Worm (Caenorhabditis elegans) whole organism, L1 larva: ENCODE results near the gene ncx-8.
A peak's percentile ranks its signal among the peaks of the same experiment; 100 is the strongest.

Source experiments
- Y116A8C.19 ChIP-seq: sonication (generic microtip); optimal IDR thresholded peaks from 2 replicates; lab custom pipeline; 2016; ENCODE audit warnings: missing compliant biosample characterization, missing genetic modification characterization, borderline replicate concordance
- alr-1 ChIP-seq: fragments of 200-800 bp; sonication (Bioruptor generic); optimal IDR thresholded peaks from 2 replicates; lab custom pipeline; 2018; ENCODE audit warnings: borderline replicate concordance, mild to moderate bottlenecking, missing genetic modification characterization, missing compliant biosample characterization
- ama-1 ChIP-seq: fragments of 150-350 bp; optimal IDR thresholded peaks from 2 replicates; lab custom pipeline; 2014
- blmp-1 ChIP-seq: fragments of 150-350 bp; optimal IDR thresholded peaks from 2 replicates; lab custom pipeline; 2014; ENCODE audit warnings: missing biosample characterization, missing genetic modification characterization
- ceh-63 ChIP-seq: fragments of 200-800 bp; sonication (Bioruptor generic); optimal IDR thresholded peaks from 2 replicates; lab custom pipeline; 2018; ENCODE audit warnings: mild to moderate bottlenecking, missing genetic modification characterization, missing compliant biosample characterization
- ceh-90 ChIP-seq: sonication (generic microtip); optimal IDR thresholded peaks from 2 replicates; lab custom pipeline; 2016; ENCODE audit warnings: missing genetic modification characterization, missing compliant biosample characterization
- ces-1 ChIP-seq: fragments of 150-350 bp; optimal IDR thresholded peaks from 2 replicates; lab custom pipeline; 2014; ENCODE audit warnings: missing biosample characterization, missing genetic modification reagents, missing genetic modification characterization
- dpl-1 ChIP-seq, 3 experiments: fragments of 150-350 bp in 2 of 3; sonication (generic microtip) in 1 of 3; optimal IDR thresholded peaks; 2 replicates each; lab custom pipeline; 2014 to 2017; ENCODE audit warnings: missing biosample characterization in 3 of 3, missing genetic modification characterization in 3 of 3, missing genetic modification reagents in 3 of 3
- dsc-1 ChIP-seq: sonication (generic microtip); optimal IDR thresholded peaks from 2 replicates; lab custom pipeline; 2016; ENCODE audit warnings: mild to moderate bottlenecking, missing genetic modification characterization, missing compliant biosample characterization
- efl-1 ChIP-seq, 4 experiments: fragments of 150-350 bp; optimal IDR thresholded peaks in 3 of 4; peaks in 1 of 4; 1 replicate in 1 of 4; 2 replicates in 3 of 4; lab custom pipeline; 2014; ENCODE audit warnings: missing biosample characterization in 2 of 4, missing genetic modification characterization in 2 of 4, missing genetic modification reagents in 2 of 4
- efl-3 ChIP-seq: fragments of 200-800 bp; sonication (Bioruptor generic); optimal IDR thresholded peaks from 2 replicates; lab custom pipeline; 2018; ENCODE audit warnings: mild to moderate bottlenecking, missing genetic modification characterization, missing compliant biosample characterization
- egl-13 ChIP-seq: sonication (generic microtip); optimal IDR thresholded peaks from 2 replicates; lab custom pipeline; 2016; ENCODE audit warnings: missing genotype, missing genetic modification reagents, missing genetic modification characterization, missing compliant biosample characterization
- egl-27 ChIP-seq, 2 experiments: fragments of 150-350 bp in 1 of 2; sonication (generic microtip); optimal IDR thresholded peaks; 3 replicates each; lab custom pipeline; 2017 to 2018; ENCODE audit warnings: missing biosample characterization in 2 of 2, missing genetic modification characterization in 2 of 2, missing genetic modification reagents in 2 of 2
- fkh-10 ChIP-seq: sonication (generic microtip); optimal IDR thresholded peaks from 2 replicates; lab custom pipeline; 2017; ENCODE audit warnings: missing biosample characterization, missing genetic modification reagents, missing genetic modification characterization
- fkh-4 ChIP-seq: sonication (generic microtip); optimal IDR thresholded peaks from 2 replicates; lab custom pipeline; 2016; ENCODE audit warnings: missing compliant biosample characterization, missing genetic modification characterization, borderline replicate concordance
- fkh-8 ChIP-seq: sonication (generic microtip); optimal IDR thresholded peaks from 2 replicates; lab custom pipeline; 2016; ENCODE audit warnings: mild to moderate bottlenecking, missing genetic modification characterization, missing compliant biosample characterization
- hlh-4 ChIP-seq: sonication (generic microtip); optimal IDR thresholded peaks from 2 replicates; lab custom pipeline; 2016; ENCODE audit warnings: mild to moderate bottlenecking, missing genetic modification characterization, missing compliant biosample characterization
- hpl-2 ChIP-seq: fragments of 150-350 bp; optimal IDR thresholded peaks from 2 replicates; lab custom pipeline; 2014; ENCODE audit warnings: missing biosample characterization, missing genetic modification reagents, missing genetic modification characterization
- jun-1 ChIP-seq: fragments of 150-350 bp; optimal IDR thresholded peaks from 2 replicates; lab custom pipeline; 2014; ENCODE audit warnings: missing biosample characterization, missing genetic modification reagents, missing genetic modification characterization
- lin-15B ChIP-seq: fragments of 150-350 bp; sonication (generic microtip); optimal IDR thresholded peaks from 3 replicates; lab custom pipeline; 2014; ENCODE audit warnings: missing biosample characterization, missing genetic modification characterization
- lir-3 ChIP-seq: sonication (generic microtip); optimal IDR thresholded peaks from 2 replicates; lab custom pipeline; 2016; ENCODE audit warnings: mild to moderate bottlenecking, missing genetic modification characterization, moderate library complexity, missing compliant biosample characterization; ENCODE audit not compliant: poor library complexity
- mdl-1 ChIP-seq, 2 experiments: fragments of 150-350 bp; optimal IDR thresholded peaks; 2 replicates each; lab custom pipeline; 2014 to 2017; ENCODE audit warnings: missing biosample characterization in 2 of 2, missing genetic modification characterization in 2 of 2, inconsistent platforms in 1 of 2
- mep-1 ChIP-seq: fragments of 150-350 bp; optimal IDR thresholded peaks from 2 replicates; lab custom pipeline; 2014; ENCODE audit warnings: missing biosample characterization, missing genetic modification characterization
- nhr-12 ChIP-seq: sonication (generic microtip); optimal IDR thresholded peaks from 2 replicates; lab custom pipeline; 2017; ENCODE audit warnings: missing biosample characterization, missing genetic modification characterization
- nhr-19 ChIP-seq: fragments of 200-800 bp; sonication (Bioruptor generic); conservative IDR thresholded peaks from 2 replicates; pipeline ENCODE4 v1.3.6; 2022; ENCODE audit warnings: missing genetic modification characterization, missing compliant biosample characterization
- nhr-77 ChIP-seq: fragments of 150-350 bp; optimal IDR thresholded peaks from 2 replicates; lab custom pipeline; 2014; ENCODE audit warnings: missing biosample characterization, missing genetic modification characterization
- pax-3 ChIP-seq: fragments of 200-800 bp; sonication (Bioruptor generic); optimal IDR thresholded peaks from 2 replicates; lab custom pipeline; 2018; ENCODE audit warnings: mild to moderate bottlenecking, missing genetic modification characterization, moderate library complexity, missing compliant biosample characterization
- rnt-1 ChIP-seq: sonication (generic microtip); optimal IDR thresholded peaks from 2 replicates; lab custom pipeline; 2016; ENCODE audit warnings: mild to moderate bottlenecking, missing genetic modification characterization, moderate library complexity, missing compliant biosample characterization
- snpc-4 ChIP-seq: fragments of 150-350 bp; optimal IDR thresholded peaks from 2 replicates; lab custom pipeline; 2014; ENCODE audit warnings: missing biosample characterization, missing genetic modification characterization
- sox-4 ChIP-seq: sonication (generic microtip); optimal IDR thresholded peaks from 2 replicates; lab custom pipeline; 2016; ENCODE audit warnings: missing genetic modification characterization, missing compliant biosample characterization
- sptf-1 ChIP-seq: fragments of 150-350 bp; optimal IDR thresholded peaks from 2 replicates; lab custom pipeline; 2014; ENCODE audit warnings: missing biosample characterization, missing genetic modification characterization
- sup-37 ChIP-seq: fragments of 200-800 bp; sonication (Bioruptor generic); optimal IDR thresholded peaks from 2 replicates; lab custom pipeline; 2018; ENCODE audit warnings: mild to moderate bottlenecking, missing genetic modification characterization, missing compliant biosample characterization
- swsn-7 ChIP-seq: sonication (generic microtip); optimal IDR thresholded peaks from 2 replicates; lab custom pipeline; 2016; ENCODE audit warnings: missing genetic modification characterization, missing compliant biosample characterization
- vab-15 ChIP-seq: sonication (generic microtip); optimal IDR thresholded peaks from 2 replicates; lab custom pipeline; 2017; ENCODE audit warnings: missing genotype, mild to moderate bottlenecking, missing genetic modification characterization, missing compliant biosample characterization
- zip-4 ChIP-seq: fragments of 200-800 bp; sonication (Bioruptor generic); optimal IDR thresholded peaks from 2 replicates; lab custom pipeline; 2018; ENCODE audit warnings: mild to moderate bottlenecking, missing genetic modification characterization, moderate library complexity, missing compliant biosample characterization
- ztf-11 ChIP-seq, 2 experiments: sonication (generic microtip); optimal IDR thresholded peaks; 2 replicates each; lab custom pipeline; 2016 to 2017; ENCODE audit warnings: missing genetic modification characterization in 2 of 2, missing biosample characterization in 1 of 2, missing compliant biosample characterization in 1 of 2

The ncx-8 gene

DNA sequence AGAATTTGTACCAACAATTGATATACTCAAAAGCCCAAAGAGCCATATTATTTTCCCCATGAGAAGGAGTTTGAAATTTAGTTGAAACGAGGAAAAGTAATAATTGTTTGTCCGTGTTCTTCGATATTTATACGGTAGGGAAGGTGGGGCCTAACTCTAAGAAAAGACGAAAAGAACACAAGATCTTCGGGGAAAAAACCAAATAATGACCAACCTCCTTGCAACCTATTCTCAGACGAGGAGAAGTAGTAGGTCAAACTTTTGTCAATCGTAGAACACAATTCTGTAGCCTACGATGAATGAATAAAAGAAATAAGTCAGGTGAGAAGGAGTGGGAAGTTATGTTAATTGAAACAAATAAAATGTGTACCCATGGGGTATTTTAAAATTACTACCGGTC lies at the start of gene ncx-8:
Gene ncx-8 (minus strand): TSS at position 101 of the 400 bp plus-strand sequence.
- TF ChIP-seq efl-1 (optimal IDR thresholded peaks at IDR 0.05; lab: Kevin White, UChicago), result no peak
- peak in 1 of 2 experiments; percentile 60 for TF ChIP-seq efl-1 (GFP tag; optimal IDR thresholded peaks at IDR 0.05 in 1 of 2; lab: Kevin White, UChicago)
- no peak for TF ChIP-seq efl-3 (GFP tag; lab: Kevin White, UChicago)

DNA sequence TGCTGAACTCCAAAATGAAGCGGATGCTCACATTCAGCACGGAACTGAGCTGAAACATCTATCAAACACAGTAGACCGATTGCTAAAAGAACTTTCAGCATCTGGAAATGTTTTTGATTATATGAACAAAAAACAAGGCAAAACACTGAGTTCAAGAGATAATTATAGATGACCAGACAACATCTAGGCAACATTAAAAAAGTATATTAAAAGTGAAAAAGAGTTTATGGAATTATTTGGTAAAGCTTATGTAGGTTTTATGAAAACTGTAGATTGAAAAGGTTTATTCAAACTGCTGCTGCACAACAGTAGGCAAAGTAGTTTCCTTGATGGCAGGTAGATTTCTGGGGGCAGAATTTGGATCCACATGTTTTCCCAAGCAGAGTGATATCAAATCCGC lies 49.4 kb upstream of the ncx-8 start, which contains the start of gene K11D12.7:
Gene K11D12.7 (minus strand): TSS at position 101 of the 400 bp plus-strand sequence.
- no peak for TF ChIP-seq fkh-10
- no peak for TF ChIP-seq sup-37 (GFP tag; lab: Kevin White, UChicago)
- TF ChIP-seq mep-1 (tag; lab: Kevin White, UChicago), result no peak
- no peak for TF ChIP-seq fkh-8 (tag; lab: Kevin White, UChicago)
- TF ChIP-seq dsc-1, result no peak
- no peak for TF ChIP-seq snpc-4
- no peak for TF ChIP-seq dpl-1 (GFP tag; optimal IDR thresholded peaks at IDR 0.05; lab: Kevin White, UChicago)
- TF ChIP-seq nhr-12 (tag; lab: Kevin White, UChicago), result no peak
- TF ChIP-seq sox-4 (tag; lab: Kevin White, UChicago), result no peak
- no peak for TF ChIP-seq lin-15B (tag; lab: Kevin White, UChicago)
- no peak for TF ChIP-seq ceh-63 (GFP tag; lab: Kevin White, UChicago)

DNA sequence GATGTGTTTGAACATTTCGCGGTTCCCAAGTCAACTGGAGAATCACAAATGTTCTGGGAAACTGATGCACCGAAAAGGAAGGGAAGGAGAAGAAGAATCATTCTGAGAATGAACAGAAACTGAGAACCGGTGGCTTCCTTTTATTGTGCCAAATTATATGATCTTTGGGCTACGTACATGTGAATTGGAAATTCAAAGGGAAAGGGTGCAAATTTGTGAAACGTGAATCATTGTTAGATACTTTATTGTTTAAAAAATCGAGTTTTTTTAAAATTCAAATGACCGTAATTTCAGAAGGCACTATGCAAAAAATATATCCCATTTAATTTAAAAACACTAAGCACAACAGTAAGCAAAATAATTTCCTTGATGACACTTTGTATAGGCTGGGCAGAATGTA lies 48.1 kb upstream of the ncx-8 start, which contains the start of gene K11D12.6:
Gene K11D12.6 (minus strand): TSS at position 101 of the 400 bp plus-strand sequence.
- TF ChIP-seq lir-3 (tag; lab: Kevin White, UChicago), result no peak
- TF ChIP-seq efl-3 (GFP tag; lab: Kevin White, UChicago), result no peak
- no peak for TF ChIP-seq pax-3 (tag; lab: Kevin White, UChicago)
- no peak for TF ChIP-seq egl-27 (tag; optimal IDR thresholded peaks at IDR 0.05; lab: Kevin White, UChicago)
- TF ChIP-seq nhr-77, result no peak
- no peak for TF ChIP-seq fkh-4 (tag; lab: Kevin White, UChicago)
- TF ChIP-seq rnt-1, result no peak
- no peak for TF ChIP-seq vab-15 (tag; lab: Kevin White, UChicago)
- TF ChIP-seq ces-1 (GFP tag; lab: Kevin White, UChicago), result no peak
- no peak for TF ChIP-seq nhr-19 (GFP tag; lab: Robert Waterston, UW)
- no peak for TF ChIP-seq zip-4
- TF ChIP-seq alr-1, result no peak
- no peak for TF ChIP-seq ceh-90

DNA sequence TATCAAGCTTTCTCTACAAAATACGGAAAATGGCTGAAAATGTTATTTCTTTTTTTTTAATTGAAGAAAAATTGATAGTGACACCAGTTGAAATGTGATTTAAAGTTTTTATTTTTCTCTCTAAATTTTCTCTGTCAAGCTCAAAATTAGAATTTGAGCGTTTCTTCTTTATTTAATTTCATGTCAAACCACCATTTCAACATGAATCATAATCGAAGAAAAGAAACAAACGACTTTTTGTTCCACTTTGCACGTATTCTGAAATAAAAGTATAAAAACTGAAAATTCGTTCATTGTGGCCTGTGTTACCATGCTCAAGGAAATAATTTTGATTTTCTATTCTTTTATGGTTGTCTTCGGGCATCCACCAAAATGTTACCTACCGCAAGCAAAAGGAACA lies 46.1 kb upstream of the ncx-8 start, which contains the start of gene K11D12.13:
Gene K11D12.13 (plus strand): TSS at position 301 of the 400 bp plus-strand sequence.
- TF ChIP-seq zip-4, result no peak
- no peak for TF ChIP-seq ama-1 (lab: Kevin White, UChicago)
- no peak for TF ChIP-seq sptf-1 (tag; lab: Kevin White, UChicago)
- no peak for TF ChIP-seq jun-1 (tag; lab: Kevin White, UChicago)
- no peak for TF ChIP-seq dsc-1
- no peak for TF ChIP-seq Y116A8C.19 (tag; lab: Kevin White, UChicago)
- no peak for TF ChIP-seq egl-13
- no peak for TF ChIP-seq ztf-11 (tag; optimal IDR thresholded peaks at IDR 0.05; lab: Kevin White, UChicago)
- TF ChIP-seq swsn-7 (tag; lab: Kevin White, UChicago), result no peak
- TF ChIP-seq hlh-4 (tag; lab: Kevin White, UChicago), result no peak
- no peak for TF ChIP-seq blmp-1 (tag; lab: Kevin White, UChicago)
- TF ChIP-seq mdl-1 (tag; optimal IDR thresholded peaks at IDR 0.05; lab: Kevin White, UChicago), result no peak
- TF ChIP-seq hpl-2 (GFP tag; lab: Kevin White, UChicago), result no peak
- TF ChIP-seq, all 84 proteins: peak for 0
